Worm (Caenorhabditis elegans): Measurements from ENCODE around the gene E01B7.2.

The E01B7.2 gene

ce11 chrV:17921423-17921822 is at the start of gene E01B7.2:
E01B7.2 (plus strand) TSS chrV:17921772.
- TF ChIP-seq mep-1 (tag; optimal IDR thresholded peaks at IDR 0.05) (peak; percentile 43), nhr-12 (tag; optimal IDR thresholded peaks at IDR 0.05) (no peak), nhr-76 (tag; optimal IDR thresholded peaks at IDR 0.05) (no peak), zip-8 (tag; optimal IDR thresholded peaks at IDR 0.05) (no peak), ceh-83 (GFP tag; optimal IDR thresholded peaks at IDR 0.05) (no peak), lin-32 (GFP tag; optimal IDR thresholded peaks at IDR 0.05) (no peak), M03D4.4 (tag; optimal IDR thresholded peaks at IDR 0.05) (no peak), flh-1 (GFP tag; optimal IDR thresholded peaks at IDR 0.05) (no peak), cnd-1 (tag; optimal IDR thresholded peaks at IDR 0.05) (no peak), lsy-2 (tag; optimal IDR thresholded peaks at IDR 0.05) (peak; percentile 63), tbx-8 (GFP tag; optimal IDR thresholded peaks at IDR 0.05) (no peak), pha-4 (tag; optimal IDR thresholded peaks at IDR 0.05) (peak; percentile 57), sptf-1 (tag; optimal IDR thresholded peaks at IDR 0.05) (peak; percentile 10), ztf-11 (tag; optimal IDR thresholded peaks at IDR 0.05) (no peak), mls-2 (tag; optimal IDR thresholded peaks at IDR 0.05) (no peak), nhr-28 (tag; optimal IDR thresholded peaks at IDR 0.05) (no peak), ces-1 (GFP tag; optimal IDR thresholded peaks at IDR 0.05) (peak; percentile 51), ham-2 (GFP tag; optimal IDR thresholded peaks at IDR 0.05) (no peak), snpc-4 (tag; optimal IDR thresholded peaks at IDR 0.05) (no peak), elt-3 (tag; optimal IDR thresholded peaks at IDR 0.05) (no peak), unc-120 (tag; optimal IDR thresholded peaks at IDR 0.05; ENCODE audit: poor library complexity, severe bottlenecking) (no peak), nhr-2 (tag; optimal IDR thresholded peaks at IDR 0.05) (no peak), ceh-39 (tag; optimal IDR thresholded peaks at IDR 0.05) (peak; percentile 86), blmp-1 (tag; optimal IDR thresholded peaks at IDR 0.05) (no peak), hlh-1 (tag; optimal IDR thresholded peaks at IDR 0.05) (peak; percentile 5), sem-2 (GFP tag; optimal IDR thresholded peaks at IDR 0.05) (no peak), unc-62 (GFP tag; optimal IDR thresholded peaks at IDR 0.05) (no peak), ceh-43 (GFP tag; optimal IDR thresholded peaks at IDR 0.05) (no peak), mab-5 (tag; optimal IDR thresholded peaks at IDR 0.05) (no peak), elt-1 (tag; optimal IDR thresholded peaks at IDR 0.05; ENCODE audit: borderline replicate concordance, insufficient read depth) (no peak), nhr-237 (tag; optimal IDR thresholded peaks at IDR 0.05) (peak; percentile 37), lin-13 (tag; optimal IDR thresholded peaks at IDR 0.05) (peak; percentile 72), drap-1 (GFP tag; optimal IDR thresholded peaks at IDR 0.05) (no peak), unc-39 (tag; optimal IDR thresholded peaks at IDR 0.05) (no peak), bed-3 (GFP tag; optimal IDR thresholded peaks at IDR 0.05) (no peak)

DNA sequence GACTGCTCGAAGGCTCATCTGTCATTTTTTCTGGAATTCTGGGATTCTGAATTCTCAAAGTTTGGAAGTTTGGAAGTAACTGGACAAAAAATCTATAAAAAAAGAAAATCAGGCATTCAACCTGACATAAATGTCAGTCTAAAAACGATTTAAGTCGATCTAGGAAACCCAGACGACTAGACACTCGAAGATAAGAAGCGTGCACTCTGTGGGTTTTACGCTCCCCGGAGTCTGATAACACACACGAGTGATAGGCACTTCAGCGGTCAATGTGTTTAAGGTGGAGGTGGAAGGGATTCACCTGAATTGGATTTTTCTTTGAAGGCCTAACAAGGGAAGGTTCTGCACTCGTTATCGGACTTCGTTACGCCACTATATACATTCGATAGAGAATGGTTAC is 32.6 kb upstream of the E01B7.2 start, which contains the start of gene C06H5.6:
TSS of gene C06H5.6 (minus strand) at position 46 of the 400 bp plus-strand sequence.
- TF ChIP-seq ceh-83 (GFP tag; optimal IDR thresholded peaks at IDR 0.05), result no peak
- no peak for TF ChIP-seq mls-2 (tag; optimal IDR thresholded peaks at IDR 0.05)
- no peak for TF ChIP-seq lin-13 (tag; optimal IDR thresholded peaks at IDR 0.05)
- no peak for TF ChIP-seq ham-2 (GFP tag; optimal IDR thresholded peaks at IDR 0.05)
- TF ChIP-seq sem-2 (GFP tag; optimal IDR thresholded peaks at IDR 0.05), result no peak
- no peak for TF ChIP-seq nhr-12 (tag; optimal IDR thresholded peaks at IDR 0.05)
- TF ChIP-seq lsy-2 (tag; optimal IDR thresholded peaks at IDR 0.05), result no peak
- no peak for TF ChIP-seq ztf-11 (tag; optimal IDR thresholded peaks at IDR 0.05)
- TF ChIP-seq ces-1 (GFP tag; optimal IDR thresholded peaks at IDR 0.05), result no peak
- TF ChIP-seq lin-32 (GFP tag; optimal IDR thresholded peaks at IDR 0.05), result no peak
- no peak for TF ChIP-seq snpc-4 (tag; optimal IDR thresholded peaks at IDR 0.05)
- no peak for TF ChIP-seq unc-39 (tag; optimal IDR thresholded peaks at IDR 0.05)
- no peak for TF ChIP-seq flh-1 (GFP tag; optimal IDR thresholded peaks at IDR 0.05)
- TF ChIP-seq mep-1 (tag; optimal IDR thresholded peaks at IDR 0.05), result no peak
- TF ChIP-seq drap-1 (GFP tag; optimal IDR thresholded peaks at IDR 0.05), result no peak
- TF ChIP-seq zip-8 (tag; optimal IDR thresholded peaks at IDR 0.05), result no peak
- no peak for TF ChIP-seq cnd-1 (tag; optimal IDR thresholded peaks at IDR 0.05)
- no peak for TF ChIP-seq nhr-28 (tag; optimal IDR thresholded peaks at IDR 0.05)

DNA sequence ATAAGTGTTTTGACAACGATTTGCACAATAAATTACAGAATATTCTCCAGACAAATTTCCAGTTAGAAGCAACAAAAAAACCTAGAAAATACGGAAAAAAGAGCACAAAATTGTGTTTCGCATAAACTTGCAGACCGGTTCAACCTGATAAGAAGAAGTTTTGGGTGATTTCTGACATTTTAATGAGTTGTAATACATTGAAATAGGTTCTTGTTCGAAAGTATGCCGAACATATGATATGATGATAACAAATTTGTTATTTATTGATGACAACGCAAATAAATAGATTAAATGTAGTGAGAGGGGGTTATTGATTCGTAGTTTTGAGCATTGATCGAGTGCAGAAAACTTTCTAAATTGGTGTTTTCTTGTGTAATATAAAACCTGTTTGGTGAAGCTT is 30.3 kb upstream of the E01B7.2 start:
- TF ChIP-seq bed-3 (GFP tag; optimal IDR thresholded peaks at IDR 0.05), result no peak
- TF ChIP-seq pha-4 (tag; optimal IDR thresholded peaks at IDR 0.05), result no peak
- TF ChIP-seq sem-2 (GFP tag; optimal IDR thresholded peaks at IDR 0.05), result no peak
- TF ChIP-seq mep-1 (tag; optimal IDR thresholded peaks at IDR 0.05), result no peak
- TF ChIP-seq tbx-8 (GFP tag; optimal IDR thresholded peaks at IDR 0.05), result no peak
- TF ChIP-seq elt-1 (tag; optimal IDR thresholded peaks at IDR 0.05; ENCODE audit: borderline replicate concordance, insufficient read depth), result no peak
- no peak for TF ChIP-seq ceh-39 (tag; optimal IDR thresholded peaks at IDR 0.05)
- no peak for TF ChIP-seq cnd-1 (tag; optimal IDR thresholded peaks at IDR 0.05)
- TF ChIP-seq lsy-2 (tag; optimal IDR thresholded peaks at IDR 0.05), result no peak
